Worm (Caenorhabditis elegans): Measurements from ENCODE around the gene M6.11.
A peak's percentile ranks its signal among the peaks of the same experiment; 100 is the strongest.

M6.11 gene

DNA sequence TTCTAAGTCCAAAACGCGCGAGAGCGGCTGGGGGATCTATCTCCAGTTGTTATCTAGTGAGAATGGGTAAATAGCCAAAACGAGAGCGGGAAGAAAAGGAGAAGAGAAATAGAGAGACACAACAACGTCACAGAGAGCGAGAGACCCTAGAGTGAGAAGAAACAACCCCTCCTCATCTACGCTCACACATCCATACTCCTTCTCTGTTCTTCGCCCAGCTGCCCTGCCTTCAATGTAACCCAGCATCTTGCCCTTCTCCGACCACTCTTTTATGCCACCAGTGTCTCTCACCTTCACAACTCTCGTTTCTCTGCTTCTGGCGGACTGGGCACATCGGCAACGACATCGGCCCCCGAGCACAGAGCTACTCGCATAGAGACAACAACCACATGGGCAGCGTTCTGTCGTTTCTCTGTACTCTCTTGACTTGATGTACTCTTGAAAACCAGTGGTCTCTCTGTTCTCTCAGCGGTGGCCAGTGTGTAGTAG lies 48.1 kb downstream of the M6.11 start (continued):
- TF ChIP-seq K11D2.4 (GFP tag; IDR thresholded peaks at IDR 0.05) (peak; percentile 70; the same call in 1 of the 2 replicates), zim-3 (tag; optimal IDR thresholded peaks at IDR 0.05) (no peak), ccch-3 (GFP tag; optimal IDR thresholded peaks at IDR 0.05) (no peak), atf-7 (tag; optimal IDR thresholded peaks at IDR 0.05) (peak; percentile 60), ZK185.1 (tag; optimal IDR thresholded peaks at IDR 0.05; ENCODE audit: poor library complexity, severe bottlenecking) (peak; percentile 89), rpc-1 (optimal IDR thresholded peaks at IDR 0.05) (no peak), rpc-1 (tag; optimal IDR thresholded peaks at IDR 0.05) (no peak), egrh-3 (GFP tag; IDR thresholded peaks at IDR 0.05) (peak; percentile 76), aptf-2 (GFP tag; conservative IDR thresholded peaks at IDR 0.05) (no peak), B0261.1 (tag; optimal IDR thresholded peaks at IDR 0.05) (no peak), T07F8.4 (tag; optimal IDR thresholded peaks at IDR 0.05) (no peak), gei-17 (GFP tag; optimal IDR thresholded peaks at IDR 0.05) (peak; percentile 37), Y53G8AR.9 (GFP tag; conservative IDR thresholded peaks at IDR 0.05) (0 out of 2 replicates have a peak, but pooled peaks have one; percentile 23), xnd-1 (tag; optimal IDR thresholded peaks at IDR 0.05) (no peak), F49E8.2 (tag; optimal IDR thresholded peaks at IDR 0.05; ENCODE audit: insufficient read depth) (no peak), ekl-4 (GFP tag; IDR thresholded peaks at IDR 0.05) (peak; percentile 66; the same call in 1 of the 2 replicates), unc-62 (GFP tag; optimal IDR thresholded peaks at IDR 0.05) (no peak), hmg-1.2 (GFP tag; IDR thresholded peaks at IDR 0.05) (peak; percentile 64), ztf-18 (tag; optimal IDR thresholded peaks at IDR 0.05) (no peak), ztf-6 (GFP tag; IDR thresholded peaks at IDR 0.05) (no peak), nhr-90 (tag; optimal IDR thresholded peaks at IDR 0.05) (peak; percentile 2), lsl-1 (GFP tag; optimal IDR thresholded peaks at IDR 0.05) (no peak), tbp1 (GFP tag; optimal IDR thresholded peaks at IDR 0.05) (no peak), lin-54 (GFP tag; optimal IDR thresholded peaks at IDR 0.05) (peak; percentile 42), Y79H2A.3 (GFP tag; conservative IDR thresholded peaks at IDR 0.05) (no peak), nfya-2 (GFP tag; IDR thresholded peaks at IDR 0.05) (no peak), C17E4.6 (GFP tag; IDR thresholded peaks at IDR 0.05) (no peak), madf-3 (GFP tag; IDR thresholded peaks at IDR 0.05) (no peak), hlh-26 (GFP tag; conservative IDR thresholded peaks at IDR 0.05) (no peak), nhr-80 (tag; optimal IDR thresholded peaks at IDR 0.05) (peak; percentile 97), chd-7 (tag; optimal IDR thresholded peaks at IDR 0.05) (peak; percentile 81), unc-130 (GFP tag; optimal IDR thresholded peaks at IDR 0.05) (no peak), ceh-91 (GFP tag; IDR thresholded peaks at IDR 0.05) (no peak), lsy-27 (tag; optimal IDR thresholded peaks at IDR 0.05; ENCODE audit: borderline replicate concordance, insufficient read depth) (no peak), hsf-1 (GFP tag; IDR thresholded peaks at IDR 0.05) (0 out of 2 replicates have a peak, but pooled peaks have one; percentile 50), lag-1 (GFP tag; IDR thresholded peaks at IDR 0.05) (no peak), ztf-25 (GFP tag; IDR thresholded peaks at IDR 0.05) (no peak), ceh-58 (GFP tag; IDR thresholded peaks at IDR 0.05) (no peak), him-1 (tag; optimal IDR thresholded peaks at IDR 0.05) (no peak), Y67H2A.10 (GFP tag; conservative IDR thresholded peaks at IDR 0.05) (no peak), C06A6.2 (GFP tag; conservative IDR thresholded peaks at IDR 0.05) (0 out of 2 replicates have a peak, but pooled peaks have one; percentile 46), aptf-3 (GFP tag; IDR thresholded peaks at IDR 0.05) (no peak), mxl-1 (tag; optimal IDR thresholded peaks at IDR 0.05) (no peak), pbrm-1 (GFP tag; IDR thresholded peaks at IDR 0.05) (peak; percentile 50; the same call in 1 of the 2 replicates), madf-8 (GFP tag; conservative IDR thresholded peaks at IDR 0.05) (no peak), snpc-4 (GFP tag; optimal IDR thresholded peaks at IDR 0.05) (peak; percentile 10), snpc-4 (tag; optimal IDR thresholded peaks at IDR 0.05) (peak in 2 of 4 experiments; percentile 72 to 77), F23B12.7 (tag; optimal IDR thresholded peaks at IDR 0.05; ENCODE audit: insufficient read depth) (peak; percentile 76), bed-1 (GFP tag; IDR thresholded peaks at IDR 0.05) (no peak)
